Comparison of ENCODE assay signal across 3 worm cellular contexts in the genomic region with DNA sequence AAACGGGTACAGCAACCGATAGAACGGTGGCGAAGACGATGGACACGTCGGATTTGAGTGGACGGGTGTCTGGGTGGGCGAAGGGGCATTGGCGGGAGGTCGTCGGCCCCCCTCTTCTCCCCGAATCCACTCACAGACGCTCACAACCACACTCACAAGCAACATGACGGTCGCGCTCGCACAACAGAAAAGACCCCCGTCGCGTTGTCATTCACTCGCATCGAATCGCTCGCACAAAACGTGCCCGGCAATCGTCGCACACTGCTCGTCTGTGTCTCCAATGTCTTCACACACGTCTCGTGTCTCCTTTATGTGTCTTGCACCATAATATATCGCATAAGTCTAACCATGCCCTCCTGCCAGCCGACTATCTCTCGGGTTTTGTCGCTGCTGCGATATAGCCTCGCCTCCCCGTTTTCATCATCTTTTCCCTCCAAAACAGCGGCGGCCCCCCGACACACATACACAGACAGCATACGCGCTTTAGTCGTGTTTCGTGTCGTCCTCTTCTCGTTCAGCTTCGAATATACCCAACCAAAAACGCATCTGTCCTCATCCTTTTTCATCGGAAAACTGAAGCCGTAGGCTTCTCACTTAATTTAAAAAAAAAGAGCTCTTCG.
TF ChIP-seq lines count a peak whose summit lies in the region.

No protein-coding gene starts in this region.

TF ChIP-seq in whole organism, L1 larva, 84 proteins besides CTCF, POLR2A, EP300 and RAD21 (continued from another document and continues in another):
- peak; percentile 95 for TF ChIP-seq nhr-71 (tag; optimal IDR thresholded peaks at IDR 0.05; lab: Kevin White, UChicago)
- peak; percentile 60; the same call in 1 of the 2 replicates for TF ChIP-seq mab-9 (GFP tag; IDR thresholded peaks at IDR 0.05; lab: Robert Waterston, UW)
- peak; percentile 67 for TF ChIP-seq blmp-1 (tag; optimal IDR thresholded peaks at IDR 0.05; lab: Kevin White, UChicago)
- TF ChIP-seq grh-1 (GFP tag; IDR thresholded peaks at IDR 0.05; lab: Robert Waterston, UW) = peak; percentile 66; the same call in 1 of the 2 replicates
- peak; percentile 53 for TF ChIP-seq ceh-8 (GFP tag; optimal IDR thresholded peaks at IDR 0.05; lab: Kevin White, UChicago)
- TF ChIP-seq jun-1 (tag; optimal IDR thresholded peaks at IDR 0.05; lab: Kevin White, UChicago) = peak; percentile 92
- no peak for TF ChIP-seq aly-2 (tag; optimal IDR thresholded peaks at IDR 0.05; lab: Kevin White, UChicago)
- TF ChIP-seq egl-27 (tag; optimal IDR thresholded peaks at IDR 0.05; lab: Kevin White, UChicago) = peak; percentile 23 to 95
- peak; percentile 98 for TF ChIP-seq lin-14 (GFP tag; optimal IDR thresholded peaks at IDR 0.05; lab: Kevin White, UChicago)
- no peak for TF ChIP-seq vab-15 (tag; optimal IDR thresholded peaks at IDR 0.05; lab: Kevin White, UChicago)
- peak; percentile 67 to 85 (median 73) for TF ChIP-seq ceh-82 (tag; optimal IDR thresholded peaks at IDR 0.05; lab: Kevin White, UChicago)
- peak; percentile 74 for TF ChIP-seq egl-13 (tag; optimal IDR thresholded peaks at IDR 0.05; lab: Kevin White, UChicago)
- TF ChIP-seq ama-1 (optimal IDR thresholded peaks at IDR 0.05; lab: Kevin White, UChicago) = no peak
- peak; percentile 71 to 86 for TF ChIP-seq lsy-2 (tag; optimal IDR thresholded peaks at IDR 0.05; lab: Kevin White, UChicago)
- TF ChIP-seq mdl-1 (tag; optimal IDR thresholded peaks at IDR 0.05; lab: Kevin White, UChicago) = peak in 1 of 2 experiments; percentile 97
- TF ChIP-seq hlh-4 (tag; optimal IDR thresholded peaks at IDR 0.05; lab: Kevin White, UChicago) = no peak
- no peak for TF ChIP-seq C04F5.9 (tag; optimal IDR thresholded peaks at IDR 0.05; lab: Kevin White, UChicago)
- TF ChIP-seq fkh-8 (tag; optimal IDR thresholded peaks at IDR 0.05; lab: Kevin White, UChicago) = peak; percentile 96
- peak; percentile 34 for TF ChIP-seq elt-2 (tag; optimal IDR thresholded peaks at IDR 0.05; lab: Kevin White, UChicago)
- TF ChIP-seq nhr-12 (tag; optimal IDR thresholded peaks at IDR 0.05; lab: Kevin White, UChicago) = no peak
- peak; percentile 58 for TF ChIP-seq nhr-11 (tag; optimal IDR thresholded peaks at IDR 0.05; lab: Kevin White, UChicago)
- no peak for TF ChIP-seq sptf-1 (tag; optimal IDR thresholded peaks at IDR 0.05; lab: Kevin White, UChicago)
- TF ChIP-seq lin-13 (GFP tag; optimal IDR thresholded peaks at IDR 0.05; lab: Kevin White, UChicago) = peak; percentile 82
- TF ChIP-seq nhr-20 (tag; optimal IDR thresholded peaks at IDR 0.05; lab: Kevin White, UChicago) = peak; percentile 92
- TF ChIP-seq ceh-88 (GFP tag; IDR thresholded peaks at IDR 0.05; lab: Robert Waterston, UW) = peak; percentile 82
- TF ChIP-seq ztf-4 (tag; optimal IDR thresholded peaks at IDR 0.05; lab: Kevin White, UChicago) = peak; percentile 88
- TF ChIP-seq fkh-4 (tag; optimal IDR thresholded peaks at IDR 0.05; lab: Kevin White, UChicago; ENCODE audit: borderline replicate concordance) = no peak
- no peak for TF ChIP-seq ceh-90 (tag; optimal IDR thresholded peaks at IDR 0.05; lab: Kevin White, UChicago)
- TF ChIP-seq snu-23 (GFP tag; optimal IDR thresholded peaks at IDR 0.05; lab: Kevin White, UChicago) = peak; percentile 96
- 0 out of 2 replicates have a peak, but pooled peaks have one; percentile 9 for TF ChIP-seq unc-98 (GFP tag; IDR thresholded peaks at IDR 0.05; lab: Robert Waterston, UW)
- peak; percentile 68 for TF ChIP-seq pax-3 (tag; optimal IDR thresholded peaks at IDR 0.05; lab: Kevin White, UChicago)
- TF ChIP-seq C34B4.2 (tag; optimal IDR thresholded peaks at IDR 0.05; lab: Kevin White, UChicago) = no peak
- no peak for TF ChIP-seq nhr-76 (tag; optimal IDR thresholded peaks at IDR 0.05; lab: Kevin White, UChicago)
- TF ChIP-seq ztf-11 (tag; optimal IDR thresholded peaks at IDR 0.05; lab: Kevin White, UChicago) = peak in 1 of 2 experiments; percentile 58
- TF ChIP-seq nhr-84 (tag; optimal IDR thresholded peaks at IDR 0.05; lab: Kevin White, UChicago) = no peak
- no peak for TF ChIP-seq unc-30 (tag; optimal IDR thresholded peaks at IDR 0.05; lab: Kevin White, UChicago)
- no peak for TF ChIP-seq ces-1 (GFP tag; optimal IDR thresholded peaks at IDR 0.05; lab: Kevin White, UChicago)
- no peak for TF ChIP-seq lin-39 (tag; optimal IDR thresholded peaks at IDR 0.05; lab: Kevin White, UChicago)
- TF ChIP-seq fkh-10 (GFP tag; optimal IDR thresholded peaks at IDR 0.05; lab: Kevin White, UChicago) = peak; percentile 64
- no peak for TF ChIP-seq ceh-63 (GFP tag; optimal IDR thresholded peaks at IDR 0.05; lab: Kevin White, UChicago)
- no peak for TF ChIP-seq aha-1 (tag; optimal IDR thresholded peaks at IDR 0.05; lab: Kevin White, UChicago)

TF ChIP-seq in whole organism, L3 larva, 47 proteins besides CTCF, POLR2A, EP300 and RAD21 (continued from another document):
- no peak for TF ChIP-seq eor-1 (tag; optimal IDR thresholded peaks at IDR 0.05; lab: Kevin White, UChicago)
- no peak for TF ChIP-seq zag-1 (tag; optimal IDR thresholded peaks at IDR 0.05; lab: Kevin White, UChicago)
- peak; percentile 76 for TF ChIP-seq elt-2 (tag; optimal IDR thresholded peaks at IDR 0.05; lab: Kevin White, UChicago)
- peak; percentile 97 for TF ChIP-seq nhr-25 (tag; optimal IDR thresholded peaks at IDR 0.05; lab: Kevin White, UChicago)
- TF ChIP-seq egl-27 (tag; optimal IDR thresholded peaks at IDR 0.05; lab: Kevin White, UChicago) = peak; percentile 85
- peak; percentile 63 for TF ChIP-seq skn-1 (tag; optimal IDR thresholded peaks at IDR 0.05; lab: Kevin White, UChicago)
- no peak for TF ChIP-seq nhr-237 (tag; optimal IDR thresholded peaks at IDR 0.05; lab: Kevin White, UChicago)
- TF ChIP-seq hmg-11 (tag; optimal IDR thresholded peaks at IDR 0.05; lab: Kevin White, UChicago) = peak; percentile 96
- TF ChIP-seq nhr-11 (tag; optimal IDR thresholded peaks at IDR 0.05; lab: Kevin White, UChicago) = peak; percentile 85
- peak; percentile 69 for TF ChIP-seq lin-15B (tag; optimal IDR thresholded peaks at IDR 0.05; lab: Kevin White, UChicago)
- no peak for TF ChIP-seq ZK546.5 (tag; optimal IDR thresholded peaks at IDR 0.05; lab: Kevin White, UChicago)
- peak; percentile 86 for TF ChIP-seq nhr-23 (tag; optimal IDR thresholded peaks at IDR 0.05; lab: Kevin White, UChicago)
- TF ChIP-seq unc-39 (tag; optimal IDR thresholded peaks at IDR 0.05; lab: Kevin White, UChicago) = no peak
- no peak for TF ChIP-seq nhr-28 (tag; optimal IDR thresholded peaks at IDR 0.05; lab: Kevin White, UChicago)
- TF ChIP-seq ceh-16 (tag; optimal IDR thresholded peaks at IDR 0.05; lab: Kevin White, UChicago) = no peak
- peak; percentile 53 for TF ChIP-seq fos-1 (tag; optimal IDR thresholded peaks at IDR 0.05; lab: Kevin White, UChicago)
- TF ChIP-seq snpc-4 (tag; optimal IDR thresholded peaks at IDR 0.05; lab: Kevin White, UChicago) = peak; percentile 53
- peak; percentile 86 for TF ChIP-seq nhr-43 (tag; optimal IDR thresholded peaks at IDR 0.05; lab: Kevin White, UChicago; ENCODE audit: poor library complexity, severe bottlenecking)
- peak; percentile 80 for TF ChIP-seq fkh-10 (GFP tag; optimal IDR thresholded peaks at IDR 0.05; lab: Kevin White, UChicago)
- TF ChIP-seq sea-2 (GFP tag; optimal IDR thresholded peaks at IDR 0.05; lab: Kevin White, UChicago) = peak; percentile 92
- no peak for TF ChIP-seq ceh-9 (tag; optimal IDR thresholded peaks at IDR 0.05; lab: Kevin White, UChicago)
- TF ChIP-seq fkh-2 (tag; optimal IDR thresholded peaks at IDR 0.05; lab: Kevin White, UChicago) = no peak
- no peak for TF ChIP-seq nhr-76 (tag; optimal IDR thresholded peaks at IDR 0.05; lab: Kevin White, UChicago)
- no peak for TF ChIP-seq daf-12 (tag; optimal IDR thresholded peaks at IDR 0.05; lab: Kevin White, UChicago)
- peak; percentile 89 for TF ChIP-seq jun-1 (tag; optimal IDR thresholded peaks at IDR 0.05; lab: Kevin White, UChicago)
- TF ChIP-seq mml-1 (tag; optimal IDR thresholded peaks at IDR 0.05; lab: Kevin White, UChicago) = no peak
- no peak for TF ChIP-seq aly-2 (tag; optimal IDR thresholded peaks at IDR 0.05; lab: Kevin White, UChicago)
- TF ChIP-seq egl-5 (tag; optimal IDR thresholded peaks at IDR 0.05; lab: Kevin White, UChicago) = peak; percentile 57
- no peak for TF ChIP-seq nhr-12 (tag; optimal IDR thresholded peaks at IDR 0.05; lab: Kevin White, UChicago)
- TF ChIP-seq ztf-4 (tag; optimal IDR thresholded peaks at IDR 0.05; lab: Kevin White, UChicago) = peak; percentile 64
TF ChIP-seq in whole organism, L3 larva: peak in this region for 28.

TF ChIP-seq in whole organism, young adult, 124 proteins besides CTCF, POLR2A, EP300 and RAD21 (continued from another document):
- peak; percentile 37 for TF ChIP-seq B0035.1 (tag; optimal IDR thresholded peaks at IDR 0.05; lab: Kevin White, UChicago)
- TF ChIP-seq lin-54 (GFP tag; optimal IDR thresholded peaks at IDR 0.05; lab: Kevin White, UChicago) = peak; percentile 50
- TF ChIP-seq ZK185.1 (tag; optimal IDR thresholded peaks at IDR 0.05; lab: Kevin White, UChicago; ENCODE audit: poor library complexity, severe bottlenecking) = peak; percentile 60
- TF ChIP-seq mcd-1 (GFP tag; IDR thresholded peaks at IDR 0.05; lab: Robert Waterston, UW) = peak; percentile 66
- TF ChIP-seq athp-1 (tag; optimal IDR thresholded peaks at IDR 0.05; lab: Kevin White, UChicago) = peak; percentile 18
- peak; percentile 94 for TF ChIP-seq madf-10 (tag; optimal IDR thresholded peaks at IDR 0.05; lab: Kevin White, UChicago)
- peak; percentile 91 for TF ChIP-seq dox-1 (GFP tag; IDR thresholded peaks at IDR 0.05; lab: Robert Waterston, UW)
- TF ChIP-seq pbrm-1 (GFP tag; IDR thresholded peaks at IDR 0.05; lab: Robert Waterston, UW) = peak; percentile 79; the same call in 1 of the 2 replicates
- peak; percentile 87 for TF ChIP-seq lin-40 (tag; optimal IDR thresholded peaks at IDR 0.05; lab: Kevin White, UChicago)
- 0 out of 2 replicates have a peak, but pooled peaks have one; percentile 47 for TF ChIP-seq Y53G8AR.9 (GFP tag; conservative IDR thresholded peaks at IDR 0.05; lab: Robert Waterston, UW)
- no peak for TF ChIP-seq hmg-20 (GFP tag; IDR thresholded peaks at IDR 0.05; lab: Robert Waterston, UW)
- TF ChIP-seq ztf-18 (tag; optimal IDR thresholded peaks at IDR 0.05; lab: Kevin White, UChicago) = peak; percentile 50
- TF ChIP-seq D2030.7 (GFP tag; IDR thresholded peaks at IDR 0.05; lab: Robert Waterston, UW) = no peak; the same call in 1 of the 2 replicates
- TF ChIP-seq attf-3 (GFP tag; conservative IDR thresholded peaks at IDR 0.05; lab: Robert Waterston, UW) = 0 out of 2 replicates have a peak, but pooled peaks have one; percentile 41
- no peak for TF ChIP-seq lsl-1 (GFP tag; optimal IDR thresholded peaks at IDR 0.05; lab: Kevin White, UChicago)
- TF ChIP-seq die-1 (tag; optimal IDR thresholded peaks at IDR 0.05; lab: Kevin White, UChicago) = peak; percentile 39
- TF ChIP-seq ztf-26 (tag; optimal IDR thresholded peaks at IDR 0.05; lab: Kevin White, UChicago) = peak; percentile 89
- TF ChIP-seq ztf-22 (GFP tag; optimal IDR thresholded peaks at IDR 0.05; lab: Kevin White, UChicago) = peak; percentile 67
- no peak for TF ChIP-seq C17E4.6 (GFP tag; IDR thresholded peaks at IDR 0.05; lab: Robert Waterston, UW)
- no peak for TF ChIP-seq nhr-179 (tag; optimal IDR thresholded peaks at IDR 0.05; lab: Kevin White, UChicago)
- TF ChIP-seq snpc-3.4 (tag; optimal IDR thresholded peaks at IDR 0.05; lab: Kevin White, UChicago) = peak; percentile 7
- TF ChIP-seq lin-35 (GFP tag; optimal IDR thresholded peaks at IDR 0.05; lab: Kevin White, UChicago) = peak in 1 of 3 experiments; percentile 50
- no peak for TF ChIP-seq T26A5.8 (tag; optimal IDR thresholded peaks at IDR 0.05; lab: Kevin White, UChicago)
- peak; percentile 69 for TF ChIP-seq somi-1 (GFP tag; optimal IDR thresholded peaks at IDR 0.05; lab: Kevin White, UChicago)
- peak; percentile 82 for TF ChIP-seq K11D2.4 (GFP tag; IDR thresholded peaks at IDR 0.05; lab: Robert Waterston, UW)
- peak; percentile 7 for TF ChIP-seq snpc-1.1 (tag; optimal IDR thresholded peaks at IDR 0.05; lab: Kevin White, UChicago; ENCODE audit: insufficient read depth)
- TF ChIP-seq tlf-1 (GFP tag; optimal IDR thresholded peaks at IDR 0.05; lab: Kevin White, UChicago) = no peak
- peak; percentile 76 for TF ChIP-seq C06A6.2 (GFP tag; conservative IDR thresholded peaks at IDR 0.05; lab: Robert Waterston, UW)
- TF ChIP-seq repo-1 (tag; optimal IDR thresholded peaks at IDR 0.05; lab: Kevin White, UChicago) = peak; percentile 67
- TF ChIP-seq K12H6.12 (tag; optimal IDR thresholded peaks at IDR 0.05; lab: Kevin White, UChicago) = peak; percentile 93
- TF ChIP-seq chd-7 (tag; optimal IDR thresholded peaks at IDR 0.05; lab: Kevin White, UChicago) = peak; percentile 94
- peak; percentile 76 for TF ChIP-seq lir-1 (GFP tag; conservative IDR thresholded peaks at IDR 0.05; lab: Robert Waterston, UW)
- peak; percentile 23; the same call in 1 of the 2 replicates for TF ChIP-seq let-526 (GFP tag; IDR thresholded peaks at IDR 0.05; lab: Robert Waterston, UW)
- no peak for TF ChIP-seq F39B2.1 (GFP tag; IDR thresholded peaks at IDR 0.05; lab: Robert Waterston, UW)
- peak; percentile 78 for TF ChIP-seq cebp-1 (GFP tag; IDR thresholded peaks at IDR 0.05; lab: Robert Waterston, UW)
- TF ChIP-seq cebp-1 (tag; optimal IDR thresholded peaks at IDR 0.05; lab: Kevin White, UChicago) = peak; percentile 93
TF ChIP-seq in whole organism, young adult: peak in this region for 52.
